Fruit fly (Drosophila melanogaster) whole organism, adult: Measurements from ENCODE around the gene Sws1.

Experiments used
- CG11617 ChIP-seq: fragments of 200-800 bp; sonication (Bioruptor generic); optimal IDR thresholded peaks from 2 replicates; lab custom pipeline; 2017; ENCODE audit warnings: mild to moderate bottlenecking, missing biosample characterization, missing genetic modification reagents, missing genetic modification characterization
- CG14711 ChIP-seq: fragments of 200-800 bp; sonication (Bioruptor generic); optimal IDR thresholded peaks from 2 replicates; lab custom pipeline; 2018; ENCODE audit warnings: missing biosample characterization, mild to moderate bottlenecking, missing genetic modification characterization, moderate library complexity
- CG7045 ChIP-seq: fragments of 200-800 bp; sonication (Bioruptor generic); optimal IDR thresholded peaks from 2 replicates; lab custom pipeline; 2017; ENCODE audit warnings: missing biosample characterization, mild to moderate bottlenecking, missing genetic modification characterization
- Clk ChIP-seq: fragments of 200-800 bp; sonication (Bioruptor generic); optimal IDR thresholded peaks from 2 replicates; lab custom pipeline; 2017; ENCODE audit warnings: missing biosample characterization, missing genetic modification characterization
- Mnt ChIP-seq: fragments of 200-800 bp; sonication (Bioruptor generic); optimal IDR thresholded peaks from 2 replicates; lab custom pipeline; 2016; ENCODE audit warnings: missing biosample characterization, mild to moderate bottlenecking, missing genetic modification characterization
- bab1 ChIP-seq: fragments of 200-800 bp; sonication (Bioruptor generic); optimal IDR thresholded peaks from 3 replicates; lab custom pipeline; 2019; ENCODE audit warnings: missing biosample characterization, mild to moderate bottlenecking, missing genetic modification characterization, moderate library complexity
- cic ChIP-seq: fragments of 200-800 bp; sonication (Bioruptor generic); optimal IDR thresholded peaks from 2 replicates; lab custom pipeline; 2017; ENCODE audit warnings: missing biosample characterization, mild to moderate bottlenecking, missing genetic modification characterization, moderate library complexity
- cnc ChIP-seq, 2 experiments: fragments of >200 bp; optimal IDR thresholded peaks; 2 replicates each; lab custom pipeline; 2017
- kay ChIP-seq: fragments of 200-800 bp; sonication (Bioruptor generic); peaks from one replicate; lab custom pipeline; 2016; ENCODE audit warnings: missing biosample characterization, missing genetic modification characterization, borderline replicate concordance
- ovo ChIP-seq: fragments of 200-800 bp; sonication (Bioruptor generic); optimal IDR thresholded peaks from 2 replicates; lab custom pipeline; 2016; ENCODE audit warnings: missing biosample characterization, missing genetic modification characterization
- toe ChIP-seq: fragments of 200-800 bp; sonication (Bioruptor generic); optimal IDR thresholded peaks from 2 replicates; lab custom pipeline; 2016; ENCODE audit warnings: missing biosample characterization, missing genetic modification characterization

dm6 chr2L:2579669-2580351 lies 5.0 kb upstream of the Sws1 start, which contains the start of the genes ND-B17.2 and Arpc5:
- TF ChIP-seq CG7045 (GFP tag; lab: Kevin White, UChicago), result no peak
- peak; percentile 7 for TF ChIP-seq CG11617
- TF ChIP-seq CG14711, result peak; percentile 7
- TF ChIP-seq cic, result no peak
- TF ChIP-seq cnc (optimal IDR thresholded peaks at IDR 0.05; lab: Kevin White, UChicago), result no peak
- no peak for TF ChIP-seq ovo (GFP tag; lab: Kevin White, UChicago)
- no peak for TF ChIP-seq toe
- TF ChIP-seq bab1, result peak; percentile 52
- TF ChIP-seq kay, result no peak
- TF ChIP-seq Mnt (GFP tag; lab: Kevin White, UChicago), result peak; percentile 17
- TF ChIP-seq Clk (GFP tag; lab: Kevin White, UChicago), result no peak
